Worm (Caenorhabditis elegans) whole organism, L1 larva: ENCODE data around the gene zip-3.

ENCODE experiments used
- Y116A8C.19 ChIP-seq: sonication (generic microtip); optimal IDR thresholded peaks from 2 replicates; lab custom pipeline; 2016; ENCODE audit warnings: missing compliant biosample characterization, missing genetic modification characterization, borderline replicate concordance
- aha-1 ChIP-seq: fragments of 150-350 bp; optimal IDR thresholded peaks from 2 replicates; lab custom pipeline; 2014; ENCODE audit warnings: missing biosample characterization, missing genetic modification characterization
- efl-3 ChIP-seq: fragments of 200-800 bp; sonication (Bioruptor generic); optimal IDR thresholded peaks from 2 replicates; lab custom pipeline; 2018; ENCODE audit warnings: mild to moderate bottlenecking, missing genetic modification characterization, missing compliant biosample characterization
- elt-3 ChIP-seq, 6 experiments: fragments of 150-350 bp in 1 of 6; sonication (generic microtip); optimal IDR thresholded peaks; 2 replicates each; lab custom pipeline; 2017 to 2018; ENCODE audit warnings: missing biosample characterization in 6 of 6, missing genetic modification characterization in 6 of 6, inconsistent platforms in 1 of 6
- fos-1 ChIP-seq: fragments of 150-350 bp; optimal IDR thresholded peaks from 2 replicates; lab custom pipeline; 2014; ENCODE audit warnings: missing biosample characterization, missing genetic modification characterization
- lin-13 ChIP-seq: fragments of 150-350 bp; optimal IDR thresholded peaks from 2 replicates; lab custom pipeline; 2014; ENCODE audit warnings: missing biosample characterization, missing genetic modification reagents, missing genetic modification characterization
- mab-9 ChIP-seq: fragments of 200-800 bp; sonication (Bioruptor generic); IDR thresholded peaks from 2 replicates; pipeline ENCODE4 v1.3.6; 2022; ENCODE audit warnings: missing genetic modification reagents, missing genetic modification characterization, missing compliant biosample characterization
- nhr-12 ChIP-seq: sonication (generic microtip); optimal IDR thresholded peaks from 2 replicates; lab custom pipeline; 2017; ENCODE audit warnings: missing biosample characterization, missing genetic modification characterization
- swsn-7 ChIP-seq: sonication (generic microtip); optimal IDR thresholded peaks from 2 replicates; lab custom pipeline; 2016; ENCODE audit warnings: missing genetic modification characterization, missing compliant biosample characterization

The zip-3 gene

DNA sequence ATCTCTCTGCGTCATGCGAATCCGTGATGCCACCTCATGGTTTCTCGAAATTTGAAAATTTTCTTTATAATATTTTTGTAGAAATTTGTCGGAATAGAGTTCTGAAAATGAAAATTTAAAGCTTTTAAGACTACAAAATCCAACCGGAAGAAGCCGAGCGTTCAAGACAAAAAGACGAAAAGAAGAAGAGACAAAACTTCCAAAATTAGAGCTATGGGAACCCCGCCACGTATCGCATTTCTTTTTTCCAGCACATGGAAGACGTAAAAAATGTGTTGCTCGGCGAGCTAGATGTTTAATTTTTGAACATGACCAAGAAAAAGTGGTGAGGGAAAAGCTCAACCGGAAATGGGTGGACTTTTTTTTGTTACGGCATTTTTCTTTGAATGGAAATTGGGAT, 55.2 kb downstream of the zip-3 start, which contains the start of gene W02B8.1:
Gene W02B8.1, minus strand, starts transcription at position 101 of the 400 bp plus-strand sequence.
- TF ChIP-seq Y116A8C.19 (tag; lab: Kevin White, UChicago) (no peak), efl-3 (GFP tag; lab: Kevin White, UChicago) (no peak), lin-13 (GFP tag; lab: Kevin White, UChicago) (no peak), nhr-12 (tag; lab: Kevin White, UChicago) (no peak), fos-1 (no peak), elt-3 (tag; optimal IDR thresholded peaks at IDR 0.05; lab: Kevin White, UChicago) (no peak), aha-1 (tag; lab: Kevin White, UChicago) (no peak), mab-9 (GFP tag; lab: Robert Waterston, UW) (no peak), swsn-7 (no peak)
